Fruit fly (Drosophila melanogaster): Measurements from ENCODE around the gene cona.

The cona gene

dm6 chr3R:18398954-18399697 lies 13.5 kb downstream of the cona start, which contains the start of gene Vha100-2 (continued):
- peak in 1 of 3 experiments; percentile 16 for TF ChIP-seq Stat92E (GFP tag; optimal IDR thresholded peaks at IDR 0.05)
- TF ChIP-seq jumu (GFP tag; optimal IDR thresholded peaks at IDR 0.05) = no peak
- TF ChIP-seq repo (GFP tag; optimal IDR thresholded peaks at IDR 0.05) = no peak
- TF ChIP-seq CG12104 (GFP tag; optimal IDR thresholded peaks at IDR 0.05) = no peak
- peak; percentile 91 for TF ChIP-seq gfzf (GFP tag; optimal IDR thresholded peaks at IDR 0.05)
- no peak for TF ChIP-seq CG12236 (GFP tag; optimal IDR thresholded peaks at IDR 0.05)
- TF ChIP-seq CG10959 (GFP tag; IDR thresholded peaks at IDR 0.05) = no peak
- peak; percentile 33 for TF ChIP-seq HLH54F (GFP tag; optimal IDR thresholded peaks at IDR 0.05)
- peak; percentile 8 for TF ChIP-seq CG15011 (GFP tag; optimal IDR thresholded peaks at IDR 0.05)
- no peak for TF ChIP-seq CG1647 (GFP tag; optimal IDR thresholded peaks at IDR 0.05)
- TF ChIP-seq cas (GFP tag; IDR thresholded peaks at IDR 0.05) = 0 out of 2 replicates have a peak, but pooled peaks have one; percentile 33
- peak; percentile 93 for TF ChIP-seq trem (tag; optimal IDR thresholded peaks at IDR 0.05)
- no peak for TF ChIP-seq cg (GFP tag; optimal IDR thresholded peaks at IDR 0.05)
- peak; percentile 3 for TF ChIP-seq HmgD (GFP tag; optimal IDR thresholded peaks at IDR 0.05)
- 0 out of 2 replicates have a peak, but pooled peaks have one; percentile 12 for TF ChIP-seq aop (GFP tag; IDR thresholded peaks at IDR 0.05)
- TF ChIP-seq CG8089 (GFP tag; optimal IDR thresholded peaks at IDR 0.05) = no peak
- 0 out of 2 replicates have a peak, but pooled peaks have one; percentile 6 for TF ChIP-seq Xrp1 (GFP tag; IDR thresholded peaks at IDR 0.05)
- peak; percentile 67 for TF ChIP-seq CG34376 (GFP tag; optimal IDR thresholded peaks at IDR 0.05)
- no peak for TF ChIP-seq CG4707 (GFP tag; optimal IDR thresholded peaks at IDR 0.05)
- 0 out of 2 replicates have a peak, but pooled peaks have one; percentile 36 for TF ChIP-seq gsb (GFP tag; IDR thresholded peaks at IDR 0.05)
- peak; percentile 43 for TF ChIP-seq sob (GFP tag; IDR thresholded peaks at IDR 0.05)
- peak; percentile 23 for TF ChIP-seq Bteb2 (GFP tag; optimal IDR thresholded peaks at IDR 0.05)
- peak; percentile 36 for TF ChIP-seq pfk (GFP tag; optimal IDR thresholded peaks at IDR 0.05)
- TF ChIP-seq CG7839 (tag; optimal IDR thresholded peaks at IDR 0.05) = peak; percentile 1
- TF ChIP-seq mam (GFP tag; optimal IDR thresholded peaks at IDR 0.05) = peak; percentile 22
- 0 out of 2 replicates have a peak, but pooled peaks have one; percentile 14 for TF ChIP-seq sens-2 (GFP tag; IDR thresholded peaks at IDR 0.05)
- TF ChIP-seq pb (GFP tag; optimal IDR thresholded peaks at IDR 0.05) = no peak
- peak; percentile 19 for TF ChIP-seq CG4820 (GFP tag; optimal IDR thresholded peaks at IDR 0.05)
- TF ChIP-seq vfl (GFP tag; optimal IDR thresholded peaks at IDR 0.05) = peak; percentile 17
- TF ChIP-seq CHES-1-like (GFP tag; optimal IDR thresholded peaks at IDR 0.05) = peak; percentile 28
- no peak for TF ChIP-seq esg (GFP tag; conservative IDR thresholded peaks at IDR 0.05)
- no peak for TF ChIP-seq inv (GFP tag; IDR thresholded peaks at IDR 0.05; ENCODE audit: partially characterized antibody)
- peak; percentile 48 for TF ChIP-seq disco-r (GFP tag; optimal IDR thresholded peaks at IDR 0.05)
- TF ChIP-seq hkb (optimal IDR thresholded peaks at IDR 0.05) = no peak
- TF ChIP-seq hkb (GFP tag; IDR thresholded peaks at IDR 0.05) = peak; percentile 53
- 0 out of 2 replicates have a peak, but pooled peaks have one; percentile 33 for TF ChIP-seq ap (GFP tag; IDR thresholded peaks at IDR 0.05)
- no peak for TF ChIP-seq Mad (GFP tag; optimal IDR thresholded peaks at IDR 0.05)
- TF ChIP-seq CG8924 (tag; optimal IDR thresholded peaks at IDR 0.05) = peak; percentile 16
- no peak for TF ChIP-seq schlank (tag; optimal IDR thresholded peaks at IDR 0.05)
- no peak for TF ChIP-seq en (GFP tag; optimal IDR thresholded peaks at IDR 0.05)
- TF ChIP-seq bcd (GFP tag; optimal IDR thresholded peaks at IDR 0.05) = peak; percentile 30
- peak; percentile 92 for TF ChIP-seq Deaf1 (tag; optimal IDR thresholded peaks at IDR 0.05)
- TF ChIP-seq Elba2 (GFP tag; optimal IDR thresholded peaks at IDR 0.05) = no peak
- TF ChIP-seq H15 (GFP tag; IDR thresholded peaks at IDR 0.05) = no peak
- no peak for TF ChIP-seq CG11093 (GFP tag; IDR thresholded peaks at IDR 0.05)
- no peak; the same call in 1 of the 2 replicates for TF ChIP-seq CG6689 (GFP tag; IDR thresholded peaks at IDR 0.05)
- peak; percentile 97 for TF ChIP-seq D19B (GFP tag; optimal IDR thresholded peaks at IDR 0.05)
- TF ChIP-seq Sox100B (GFP tag; optimal IDR thresholded peaks at IDR 0.05) = peak; percentile 39
- TF ChIP-seq gem (tag; optimal IDR thresholded peaks at IDR 0.05) = no peak
- TF ChIP-seq amos (GFP tag; IDR thresholded peaks at IDR 0.05; ENCODE audit: partially characterized antibody) = peak; percentile 51; the same call in 1 of the 2 replicates
